Fruit fly (Drosophila melanogaster): ENCODE results near the gene Kap-alpha3.

Kap-alpha3 gene

dm6 chr3R:9546808-9547381 is 30.6 kb downstream of the Kap-alpha3 start:
- TF ChIP-seq CG13123 (GFP tag; optimal IDR thresholded peaks at IDR 0.05): no peak
- TF ChIP-seq zfh1 (GFP tag; IDR thresholded peaks at IDR 0.05): 0 out of 3 replicates have a peak, but pooled peaks have one; percentile 13
- TF ChIP-seq NFAT (GFP tag; IDR thresholded peaks at IDR 0.05): no peak
- TF ChIP-seq CG10209 (GFP tag; optimal IDR thresholded peaks at IDR 0.05): no peak
- TF ChIP-seq CG12104 (GFP tag; optimal IDR thresholded peaks at IDR 0.05): no peak
- peak in 1 of 2 experiments; percentile 62 for TF ChIP-seq Dfd (GFP tag; optimal IDR thresholded peaks at IDR 0.05)
- TF ChIP-seq CG7745 (tag; optimal IDR thresholded peaks at IDR 0.05): no peak
- TF ChIP-seq ranshi (GFP tag; IDR thresholded peaks at IDR 0.05): 0 out of 2 replicates have a peak, but pooled peaks have one; percentile 15
- no peak for TF ChIP-seq CG11456 (GFP tag; IDR thresholded peaks at IDR 0.05)
- no peak for TF ChIP-seq CG7839 (tag; optimal IDR thresholded peaks at IDR 0.05)
- 0 out of 3 replicates have a peak, but pooled peaks have one; percentile 41 for TF ChIP-seq ase (GFP tag; IDR thresholded peaks at IDR 0.05)
- no peak for TF ChIP-seq HLH3B (GFP tag; IDR thresholded peaks at IDR 0.05)
- no peak for TF ChIP-seq CG33557 (GFP tag; optimal IDR thresholded peaks at IDR 0.05)
- peak; percentile 64 for TF ChIP-seq gcm (GFP tag; optimal IDR thresholded peaks at IDR 0.05)
- no peak for TF ChIP-seq Hr78 (GFP tag; optimal IDR thresholded peaks at IDR 0.05)
- TF ChIP-seq chif (GFP tag; optimal IDR thresholded peaks at IDR 0.05): no peak
- no peak for TF ChIP-seq CkIIα-i1 (GFP tag; IDR thresholded peaks at IDR 0.05)
- TF ChIP-seq Mes4 (GFP tag; optimal IDR thresholded peaks at IDR 0.05): no peak
- peak; percentile 94 for TF ChIP-seq CG4360 (GFP tag; IDR thresholded peaks at IDR 0.05)
- TF ChIP-seq cwo (GFP tag; optimal IDR thresholded peaks at IDR 0.05): no peak
- no peak for TF ChIP-seq CG10366 (GFP tag; IDR thresholded peaks at IDR 0.05)
- TF ChIP-seq Oaz (GFP tag; IDR thresholded peaks at IDR 0.05): no peak
- TF ChIP-seq pan (optimal IDR thresholded peaks at IDR 0.05): no peak
- TF ChIP-seq pan (GFP tag; optimal IDR thresholded peaks at IDR 0.05 in 1 of 2, IDR thresholded peaks at IDR 0.05 in 1 of 2): no peak
- no peak for TF ChIP-seq prd (optimal IDR thresholded peaks at IDR 0.05)
- peak; percentile 39; the same call in 1 of the 3 replicates for TF ChIP-seq prd (GFP tag; IDR thresholded peaks at IDR 0.05)
- no peak for TF ChIP-seq ind (GFP tag; optimal IDR thresholded peaks at IDR 0.05)
- no peak for TF ChIP-seq E2f2 (GFP tag; IDR thresholded peaks at IDR 0.05)
- TF ChIP-seq CG8478 (optimal IDR thresholded peaks at IDR 0.05): peak; percentile 55
- no peak for TF ChIP-seq vvl (GFP tag; IDR thresholded peaks at IDR 0.05)
- no peak for TF ChIP-seq CG15011 (GFP tag; optimal IDR thresholded peaks at IDR 0.05)
- TF ChIP-seq CG13287 (GFP tag; IDR thresholded peaks at IDR 0.05; ENCODE audit: partially characterized antibody): no peak
- no peak for TF ChIP-seq D19B (GFP tag; optimal IDR thresholded peaks at IDR 0.05)
- no peak for TF ChIP-seq CG17829 (tag; optimal IDR thresholded peaks at IDR 0.05)
- TF ChIP-seq HmgD (GFP tag; optimal IDR thresholded peaks at IDR 0.05): no peak
- 0 out of 2 replicates have a peak, but pooled peaks have one; percentile 15 for TF ChIP-seq chm (GFP tag; IDR thresholded peaks at IDR 0.05)
- 0 out of 2 replicates have a peak, but pooled peaks have one; percentile 17 for TF ChIP-seq CG7372 (GFP tag; IDR thresholded peaks at IDR 0.05)
- TF ChIP-seq CG14860 (GFP tag; IDR thresholded peaks at IDR 0.05; ENCODE audit: partially characterized antibody): no peak
- no peak for TF ChIP-seq CG9932 (GFP tag; IDR thresholded peaks at IDR 0.05)
- TF ChIP-seq Med (GFP tag): peak; percentile 70
- no peak for TF ChIP-seq CG13775 (GFP tag; optimal IDR thresholded peaks at IDR 0.05)
- TF ChIP-seq CG17612 (GFP tag; IDR thresholded peaks at IDR 0.05): 0 out of 2 replicates have a peak, but pooled peaks have one; percentile 33
- TF ChIP-seq MESR4 (GFP tag; optimal IDR thresholded peaks at IDR 0.05): no peak
- TF ChIP-seq CG18476 (GFP tag; optimal IDR thresholded peaks at IDR 0.05): no peak

All from whole organism, embryonic.